Fruit fly (Drosophila melanogaster) whole organism: ENCODE results near the gene Tim8.

Experiments used
- CG8478 ChIP-seq: fragments of >200 bp; optimal IDR thresholded peaks from 2 replicates; lab custom pipeline; 2018; ENCODE audit warnings: inconsistent platforms
- Dll ChIP-seq: fragments of >200 bp; optimal IDR thresholded peaks from 2 replicates; lab custom pipeline; 2017
- EcR ChIP-seq, 2 experiments: fragments of >200 bp; optimal IDR thresholded peaks; 2 replicates each; lab custom pipeline; 2017; ENCODE audit warnings: missing biosample characterization in 2 of 2, missing genetic modification characterization in 2 of 2, missing genetic modification reagents in 2 of 2
- pan ChIP-seq: fragments of >200 bp; optimal IDR thresholded peaks from 2 replicates; lab custom pipeline; 2017
- psq ChIP-seq: fragments of >200 bp; optimal IDR thresholded peaks from 2 replicates; lab custom pipeline; 2017
- usp ChIP-seq: fragments of >200 bp; optimal IDR thresholded peaks from 2 replicates; lab custom pipeline; 2017; ENCODE audit warnings: missing biosample characterization, missing genetic modification characterization, mixed read lengths

The Tim8 gene

DNA sequence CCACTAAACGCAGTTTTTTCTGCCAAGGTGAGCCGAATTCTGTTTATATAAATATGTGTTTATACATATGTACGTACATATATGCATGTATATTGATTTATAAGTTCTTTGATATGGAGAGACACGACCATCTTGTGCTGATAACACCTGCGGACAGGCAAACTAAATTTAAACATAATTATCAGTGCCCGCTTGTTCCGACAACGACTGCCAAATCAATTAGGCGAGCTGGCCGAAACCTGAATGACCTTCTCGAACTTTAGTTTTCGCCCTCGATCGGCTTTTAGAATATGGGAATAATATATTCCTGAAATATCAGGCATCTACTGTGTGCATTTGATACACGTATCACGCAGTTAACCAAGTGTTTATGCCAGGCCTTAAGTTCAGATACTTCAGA is 25.5 kb upstream of the Tim8 start:
- TF ChIP-seq CG8478 (lab: Kevin White, UChicago) (no peak), usp (GFP tag; lab: Kevin White, UChicago) (no peak), pan (lab: Kevin White, UChicago) (no peak), EcR (GFP tag; optimal IDR thresholded peaks at IDR 0.05; lab: Kevin White, UChicago) (no peak), psq (lab: Kevin White, UChicago) (no peak), Dll (lab: Kevin White, UChicago) (no peak)

DNA sequence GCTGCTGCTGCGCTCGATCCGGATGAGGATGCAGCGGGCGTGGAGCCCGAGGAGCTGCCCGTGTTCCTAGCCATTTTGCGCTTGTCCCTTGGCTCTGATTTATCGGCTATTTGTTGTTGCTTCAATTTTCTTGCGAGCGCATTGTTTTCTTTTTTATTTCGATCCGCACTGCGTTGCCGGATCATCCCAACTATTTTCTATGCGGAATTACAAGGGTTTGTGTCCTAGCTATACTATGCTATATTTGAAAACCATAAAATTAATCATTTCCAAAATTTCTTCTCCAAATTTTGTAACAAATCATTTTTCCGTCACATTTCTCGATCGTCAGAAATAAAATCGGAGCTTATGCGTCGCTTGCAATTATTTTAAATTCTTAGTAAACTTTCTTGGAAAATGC is 20.4 kb upstream of the Tim8 start, which contains the start of the genes GCS1 and CG11756:
Gene GCS1 (minus strand): TSS at position 193 of the 400 bp plus-strand sequence.
Gene CG11756 (plus strand): TSS at position 312 of the 400 bp plus-strand sequence.
- TF ChIP-seq psq (lab: Kevin White, UChicago) (no peak), pan (lab: Kevin White, UChicago) (no peak), usp (GFP tag; lab: Kevin White, UChicago) (no peak), CG8478 (lab: Kevin White, UChicago) (no peak), Dll (lab: Kevin White, UChicago) (no peak), EcR (GFP tag; optimal IDR thresholded peaks at IDR 0.05; lab: Kevin White, UChicago) (no peak)

DNA sequence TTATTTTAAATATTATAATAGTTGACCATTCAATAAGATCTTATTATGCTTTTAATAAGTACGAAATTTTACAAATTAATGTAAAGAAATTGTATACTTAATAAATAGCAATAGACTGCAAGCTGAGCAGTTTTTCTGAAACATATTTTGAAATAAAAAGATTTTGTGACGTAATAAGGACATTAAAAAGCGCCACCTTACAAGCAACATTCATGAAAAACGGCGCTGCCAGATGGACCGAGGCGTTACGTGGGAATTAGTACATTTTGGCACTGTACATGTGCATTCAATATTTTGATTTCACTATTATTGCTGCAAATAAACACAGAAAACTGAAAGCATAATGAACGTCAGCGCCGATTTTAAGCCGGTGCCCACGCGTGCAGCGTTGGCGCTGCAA is 19.4 kb upstream of the Tim8 start, which contains the start of gene CG1738:
Gene CG1738 (plus strand): TSS at position 221 of the 400 bp plus-strand sequence.
- no peak for TF ChIP-seq Dll (lab: Kevin White, UChicago)
- TF ChIP-seq pan (lab: Kevin White, UChicago) = no peak
- TF ChIP-seq EcR (GFP tag; optimal IDR thresholded peaks at IDR 0.05; lab: Kevin White, UChicago) = no peak
- no peak for TF ChIP-seq usp (GFP tag; lab: Kevin White, UChicago)
- no peak for TF ChIP-seq CG8478 (lab: Kevin White, UChicago)
- TF ChIP-seq psq (lab: Kevin White, UChicago) = no peak

DNA sequence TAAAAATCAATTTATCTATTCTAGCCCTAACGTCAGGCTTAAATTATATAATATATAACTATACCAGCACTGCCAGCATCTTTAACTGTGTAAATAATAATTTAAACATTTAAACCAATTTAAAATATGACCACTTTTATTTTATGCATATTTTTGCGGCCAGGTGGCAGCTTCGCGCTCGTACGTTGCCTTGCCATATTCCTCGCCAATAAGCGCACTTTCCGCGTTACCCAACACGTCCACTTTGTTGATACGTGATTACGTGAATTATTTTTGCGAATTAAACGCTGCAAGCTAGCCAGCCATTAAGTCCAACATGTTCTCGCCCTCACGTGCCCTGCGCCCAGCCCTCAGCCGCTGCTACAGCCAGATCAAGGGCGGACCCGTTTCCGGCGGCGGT is 18.5 kb upstream of the Tim8 start, which contains the start of gene NdufV3:
Gene NdufV3 (plus strand): TSS at position 219 of the 400 bp plus-strand sequence.
- no peak for TF ChIP-seq psq (lab: Kevin White, UChicago)
- no peak for TF ChIP-seq usp (GFP tag; lab: Kevin White, UChicago)
- no peak for TF ChIP-seq Dll (lab: Kevin White, UChicago)

DNA sequence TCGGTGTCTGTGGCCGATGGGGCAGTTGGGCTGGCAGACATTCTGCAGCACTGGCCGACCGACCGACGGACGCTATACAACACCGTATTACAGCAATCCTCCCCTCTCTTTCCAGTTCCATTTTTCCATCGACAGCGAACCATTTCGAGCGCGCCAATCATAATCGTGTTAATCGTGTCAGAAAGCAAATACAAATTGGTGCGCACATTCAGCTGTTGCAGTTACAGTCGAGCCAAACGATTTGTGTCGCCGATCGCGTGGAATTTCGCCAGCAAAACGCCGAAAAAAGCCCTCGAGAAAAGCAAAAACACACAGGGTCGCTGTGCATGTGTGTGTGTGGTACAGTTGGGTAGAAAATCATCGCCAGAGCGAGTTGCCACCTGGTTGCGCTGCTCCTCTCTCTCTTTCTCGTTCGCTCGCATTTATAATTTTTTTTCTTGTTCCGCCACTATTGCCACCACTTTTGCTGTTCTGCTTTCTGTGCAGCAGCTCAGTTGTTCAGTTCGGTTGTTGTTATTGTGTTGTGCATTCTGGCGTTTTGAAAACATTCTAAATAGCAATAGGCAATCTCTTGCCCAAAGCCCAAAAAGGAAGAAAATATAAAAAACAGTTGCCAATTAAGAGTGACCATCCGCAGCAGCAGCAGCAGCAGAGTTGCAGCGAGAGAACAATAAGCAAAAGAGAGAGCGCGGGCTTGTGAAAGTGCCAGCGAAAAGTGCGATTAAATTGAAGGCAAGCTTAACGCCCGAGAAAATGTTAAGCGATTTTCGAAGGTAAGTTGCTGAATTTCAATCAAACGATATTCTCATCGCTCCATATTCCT is 17.5 kb upstream of the Tim8 start, which contains the start of gene CG1737:
Gene CG1737 (plus strand): TSS at position 104 of the 823 bp plus-strand sequence.
- no peak for TF ChIP-seq Dll (lab: Kevin White, UChicago)
- no peak for TF ChIP-seq CG8478 (lab: Kevin White, UChicago)
- TF ChIP-seq usp (GFP tag; lab: Kevin White, UChicago) = no peak
- TF ChIP-seq psq (lab: Kevin White, UChicago) = no peak
- TF ChIP-seq EcR (GFP tag; optimal IDR thresholded peaks at IDR 0.05; lab: Kevin White, UChicago) = no peak
- no peak for TF ChIP-seq pan (lab: Kevin White, UChicago)

DNA sequence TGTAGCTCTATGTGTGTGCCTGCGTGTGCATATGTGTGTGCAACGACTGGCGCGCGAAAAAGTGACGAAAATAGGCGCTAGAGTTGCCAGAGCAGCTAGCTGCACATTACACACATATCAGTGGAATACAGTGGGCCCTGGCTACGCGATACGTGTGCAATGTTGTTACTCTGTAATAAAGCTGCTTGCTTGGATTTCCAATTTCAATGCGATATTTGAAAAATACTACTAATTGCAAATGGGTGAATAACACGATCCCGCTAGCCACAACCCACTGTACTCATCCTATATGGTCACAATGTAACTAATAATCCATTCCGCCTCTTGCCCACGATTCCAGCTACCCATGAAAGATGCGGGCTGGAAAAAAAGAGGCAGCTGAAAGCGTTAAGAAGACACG is 16.9 kb upstream of the Tim8 start:
- TF ChIP-seq Dll (lab: Kevin White, UChicago) = no peak
- no peak for TF ChIP-seq EcR (GFP tag; optimal IDR thresholded peaks at IDR 0.05; lab: Kevin White, UChicago)
- TF ChIP-seq psq (lab: Kevin White, UChicago) = no peak
- TF ChIP-seq pan (lab: Kevin White, UChicago) = no peak
- no peak for TF ChIP-seq CG8478 (lab: Kevin White, UChicago)
- TF ChIP-seq usp (GFP tag; lab: Kevin White, UChicago) = no peak

DNA sequence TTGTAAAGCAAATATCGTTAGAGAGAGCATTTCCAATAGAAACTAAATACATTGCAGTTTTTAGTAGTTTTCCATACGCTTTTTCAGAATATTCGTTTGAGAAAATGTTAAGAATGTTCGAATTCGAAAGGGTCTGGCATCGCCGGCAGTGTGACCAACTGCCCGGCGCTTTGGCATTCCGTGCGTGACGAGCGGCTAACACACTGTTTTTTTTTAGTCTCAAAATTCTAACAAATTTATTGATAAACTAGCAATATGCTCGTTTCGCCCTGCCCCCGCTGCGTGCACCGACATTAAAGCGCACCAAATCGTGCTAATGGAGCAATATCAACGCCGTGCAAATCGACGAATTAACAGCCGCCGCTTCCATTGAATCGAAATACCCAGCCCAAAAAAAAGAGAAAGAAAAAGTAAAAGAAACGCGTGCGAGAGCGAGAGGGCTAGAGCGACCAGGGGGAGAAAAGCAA is 12.5 kb upstream of the Tim8 start, which contains the start of gene dsh:
Gene dsh (plus strand): TSS at position 174 of the 467 bp plus-strand sequence.
- TF ChIP-seq psq (lab: Kevin White, UChicago) (no peak), usp (GFP tag; lab: Kevin White, UChicago) (no peak), Dll (lab: Kevin White, UChicago) (no peak), EcR (GFP tag; optimal IDR thresholded peaks at IDR 0.05; lab: Kevin White, UChicago) (no peak), pan (lab: Kevin White, UChicago) (no peak)

DNA sequence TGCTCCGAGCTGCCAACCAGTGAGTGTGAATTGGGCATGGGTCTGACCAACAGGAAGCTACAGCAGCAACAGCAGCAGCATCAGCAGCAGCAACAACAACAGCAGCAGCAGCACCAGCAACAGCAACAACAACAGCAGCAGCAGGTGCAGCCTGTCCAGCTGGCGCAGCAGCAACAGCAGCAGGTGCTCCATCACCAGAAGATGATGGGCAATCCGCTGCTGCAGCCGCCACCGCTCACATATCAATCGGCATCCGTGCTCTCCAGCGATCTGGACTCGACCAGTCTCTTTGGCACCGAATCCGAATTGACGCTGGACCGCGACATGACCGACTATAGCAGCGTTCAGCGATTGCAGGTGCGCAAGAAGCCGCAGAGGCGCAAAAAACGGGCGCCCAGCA is 11.6 kb upstream of the Tim8 start:
- TF ChIP-seq psq (lab: Kevin White, UChicago) (no peak), Dll (lab: Kevin White, UChicago) (no peak), CG8478 (lab: Kevin White, UChicago) (no peak), EcR (GFP tag; optimal IDR thresholded peaks at IDR 0.05; lab: Kevin White, UChicago) (no peak), usp (GFP tag; lab: Kevin White, UChicago) (no peak), pan (lab: Kevin White, UChicago) (no peak)

DNA sequence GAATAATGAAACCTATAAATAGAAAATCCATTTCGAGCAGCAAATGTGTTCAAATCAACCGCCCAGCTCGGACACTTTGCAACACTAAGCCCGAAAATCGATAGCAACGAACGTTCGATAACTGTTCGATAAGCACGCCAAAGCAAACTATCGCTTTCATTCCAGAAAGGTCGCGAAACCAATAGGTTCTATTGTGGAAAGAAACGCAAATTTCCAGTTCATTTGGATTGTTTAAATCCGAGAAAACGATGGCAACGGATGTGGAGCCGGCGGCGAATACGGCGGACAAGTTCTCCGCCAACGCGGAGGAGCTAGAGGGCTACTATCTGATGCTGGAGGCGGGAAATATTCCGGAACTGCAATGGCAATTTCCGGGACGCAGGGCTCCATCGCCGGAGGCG is 9.2 kb upstream of the Tim8 start, which contains the start of gene Pa1:
Gene Pa1 (plus strand): TSS at position 156 of the 401 bp plus-strand sequence.
- TF ChIP-seq usp (GFP tag; lab: Kevin White, UChicago) (no peak), Dll (lab: Kevin White, UChicago) (no peak), psq (lab: Kevin White, UChicago) (no peak), CG8478 (lab: Kevin White, UChicago) (no peak), pan (lab: Kevin White, UChicago) (no peak), EcR (GFP tag; optimal IDR thresholded peaks at IDR 0.05; lab: Kevin White, UChicago) (no peak)

DNA sequence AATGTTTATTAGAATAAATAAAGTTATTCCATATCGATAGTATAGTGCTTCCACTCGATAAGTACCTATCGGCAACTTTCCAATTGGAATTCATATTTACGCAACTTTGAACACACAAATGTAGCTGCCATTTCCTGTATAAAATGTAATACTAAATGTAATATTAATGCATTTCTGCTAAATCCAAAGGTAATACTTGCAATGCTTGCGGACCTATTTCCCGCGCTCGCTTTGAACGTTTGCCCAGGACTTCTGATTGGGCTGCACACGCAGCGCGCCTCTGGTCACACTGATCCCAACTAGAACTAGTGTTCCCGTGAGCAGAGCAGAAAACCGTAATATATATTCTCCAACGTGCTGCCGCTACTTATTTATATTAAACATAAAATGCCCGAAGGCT is 1.1 kb downstream of the Tim8 start, which contains the start of gene dlg1:
Gene dlg1 (plus strand): TSS at position 292 of the 400 bp plus-strand sequence.
- TF ChIP-seq CG8478 (lab: Kevin White, UChicago) (no peak), pan (lab: Kevin White, UChicago) (no peak)

DNA sequence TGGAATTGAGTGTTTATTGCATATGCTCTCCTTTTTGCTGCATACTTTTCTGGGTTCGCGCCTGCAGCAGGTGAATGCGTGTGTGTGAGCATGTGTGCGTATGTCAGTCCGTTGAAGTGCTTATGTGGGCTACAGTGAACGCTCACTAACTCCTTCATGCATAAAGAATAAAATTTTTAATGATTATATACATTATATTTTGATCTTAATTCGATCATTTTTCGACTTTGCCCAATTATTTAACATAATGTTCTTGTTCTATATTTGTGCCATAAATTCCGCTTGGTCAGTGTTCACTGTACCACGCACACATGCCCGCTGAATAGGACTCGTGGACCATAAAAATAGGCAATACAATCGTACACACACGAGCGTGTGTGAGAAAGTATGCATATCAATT is 2.5 kb downstream of the Tim8 start:
- TF ChIP-seq usp (GFP tag; lab: Kevin White, UChicago) (no peak), EcR (GFP tag; optimal IDR thresholded peaks at IDR 0.05; lab: Kevin White, UChicago) (no peak), CG8478 (lab: Kevin White, UChicago) (no peak), Dll (lab: Kevin White, UChicago) (no peak), psq (lab: Kevin White, UChicago) (no peak), pan (lab: Kevin White, UChicago) (no peak)
